Fruit fly (Drosophila melanogaster) whole organism, embryonic: ENCODE measurements around the gene CG43179.

Experiments used
- Aef1 ChIP-seq: fragments of 200-800 bp; sonication (Bioruptor generic); IDR thresholded peaks from 3 replicates; pipeline ENCODE4 v1.3.6; 2022; ENCODE audit warnings: missing biosample characterization, missing genetic modification characterization
- Atf3 ChIP-seq: fragments of 200-800 bp; sonication (Bioruptor generic); optimal IDR thresholded peaks from 3 replicates; lab custom pipeline; 2016; ENCODE audit warnings: missing biosample characterization, missing genetic modification characterization
- CG1024 ChIP-seq: fragments of 200-800 bp; sonication (Bioruptor generic); IDR thresholded peaks from 2 replicates; pipeline ENCODE4 v1.3.6; 2022; ENCODE audit warnings: missing biosample characterization, missing genetic modification characterization
- CG10267 ChIP-seq: fragments of 200-800 bp; sonication (Bioruptor generic); optimal IDR thresholded peaks from 2 replicates; lab custom pipeline; 2018; ENCODE audit warnings: missing biosample characterization, mild to moderate bottlenecking, missing genetic modification characterization, moderate library complexity
- CG11247 ChIP-seq: fragments of 200-800 bp; sonication (Bioruptor generic); IDR thresholded peaks from 2 replicates; pipeline ENCODE4 v1.3.6; 2022; ENCODE audit warnings: missing biosample characterization, missing genetic modification characterization
- CG12299 ChIP-seq: fragments of 200-800 bp; sonication (Bioruptor generic); optimal IDR thresholded peaks from 2 replicates; lab custom pipeline; 2018; ENCODE audit warnings: missing biosample characterization, mild to moderate bottlenecking, missing genetic modification characterization
- CG12659 ChIP-seq: fragments of 200-800 bp; sonication (Bioruptor generic); optimal IDR thresholded peaks from 3 replicates; lab custom pipeline; 2017; ENCODE audit warnings: mild to moderate bottlenecking, missing biosample characterization, missing genetic modification reagents, missing genetic modification characterization
- CG12942 ChIP-seq: fragments of 200-800 bp; sonication (Bioruptor generic); optimal IDR thresholded peaks from 3 replicates; lab custom pipeline; 2016; ENCODE audit warnings: missing biosample characterization, missing genetic modification characterization
- CG15011 ChIP-seq: fragments of 200-800 bp; sonication (Bioruptor generic); optimal IDR thresholded peaks from 3 replicates; lab custom pipeline; 2018; ENCODE audit warnings: missing biosample characterization, mild to moderate bottlenecking, missing genetic modification characterization
- CG15696 ChIP-seq: fragments of 200-800 bp; sonication (Bioruptor generic); optimal IDR thresholded peaks from 2 replicates; lab custom pipeline; 2019; ENCODE audit warnings: missing biosample characterization, mild to moderate bottlenecking, missing genetic modification characterization, moderate library complexity
- CG1602 ChIP-seq: fragments of 200-800 bp; sonication (Bioruptor generic); optimal IDR thresholded peaks from 3 replicates; lab custom pipeline; 2016; ENCODE audit warnings: missing biosample characterization, missing genetic modification characterization
- CG17568 ChIP-seq: fragments of 200-800 bp; sonication (Bioruptor generic); optimal IDR thresholded peaks from 2 replicates; lab custom pipeline; 2018; ENCODE audit warnings: missing biosample characterization, mild to moderate bottlenecking, missing genetic modification characterization, moderate library complexity
- CG17912 ChIP-seq: fragments of 200-800 bp; sonication (Bioruptor generic); optimal IDR thresholded peaks from 2 replicates; lab custom pipeline; 2018; ENCODE audit warnings: missing biosample characterization, mild to moderate bottlenecking, missing genetic modification characterization
- CG2678 ChIP-seq: fragments of 200-800 bp; sonication (Bioruptor generic); optimal IDR thresholded peaks from 3 replicates; lab custom pipeline; 2019; ENCODE audit warnings: missing biosample characterization, mild to moderate bottlenecking, missing genetic modification characterization, moderate library complexity
- CG30431 ChIP-seq: fragments of 200-800 bp; sonication (Bioruptor generic); optimal IDR thresholded peaks from 2 replicates; lab custom pipeline; 2017; ENCODE audit warnings: missing biosample characterization, missing genetic modification characterization
- CG31365 ChIP-seq: fragments of 200-800 bp; sonication (Bioruptor generic); optimal IDR thresholded peaks from 2 replicates; lab custom pipeline; 2018; ENCODE audit warnings: missing biosample characterization, mild to moderate bottlenecking, missing genetic modification characterization
- CG34376 ChIP-seq: fragments of 200-800 bp; sonication (Bioruptor generic); optimal IDR thresholded peaks from 2 replicates; lab custom pipeline; 2018; ENCODE audit warnings: missing biosample characterization, mild to moderate bottlenecking, missing genetic modification characterization
- CG6175 ChIP-seq: fragments of 200-800 bp; sonication (Bioruptor generic); IDR thresholded peaks from 3 replicates; pipeline ENCODE4 v1.3.6; 2022; ENCODE audit warnings: missing biosample characterization, missing genetic modification characterization
- CG6654 ChIP-seq: fragments of 200-800 bp; sonication (Bioruptor generic); optimal IDR thresholded peaks from 2 replicates; lab custom pipeline; 2017; ENCODE audit warnings: missing biosample characterization, mild to moderate bottlenecking, missing genetic modification characterization
- CG6791 ChIP-seq: fragments of 200-800 bp; sonication (Bioruptor generic); IDR thresholded peaks from 3 replicates; pipeline ENCODE4 v1.3.6; 2022; ENCODE audit warnings: missing biosample characterization, missing genetic modification characterization; ENCODE audit not compliant: partially characterized antibody
- CG9932 ChIP-seq: fragments of 200-800 bp; sonication (Bioruptor generic); IDR thresholded peaks from 2 replicates; pipeline ENCODE4 v1.3.6; 2022; ENCODE audit warnings: missing biosample characterization, missing genetic modification characterization
- Deaf1 ChIP-seq: fragments of 200-800 bp; optimal IDR thresholded peaks from 3 replicates; lab custom pipeline; 2019; ENCODE audit warnings: missing biosample characterization, mild to moderate bottlenecking, missing genetic modification characterization, moderate library complexity
- HLH54F ChIP-seq: fragments of 200-800 bp; sonication (Bioruptor generic); optimal IDR thresholded peaks from 3 replicates; lab custom pipeline; 2016; ENCODE audit warnings: missing biosample characterization, missing genetic modification characterization
- Jarid2 ChIP-seq: fragments of 200-800 bp; sonication (Bioruptor generic); optimal IDR thresholded peaks from 3 replicates; lab custom pipeline; 2017; ENCODE audit warnings: mild to moderate bottlenecking, missing biosample characterization, missing genetic modification reagents, missing genetic modification characterization
- Lim3 ChIP-seq: fragments of 200-800 bp; sonication (Bioruptor generic); IDR thresholded peaks from 2 replicates; pipeline ENCODE4 v1.3.6; 2022; ENCODE audit warnings: missing biosample characterization, missing genetic modification characterization
- Neu2 ChIP-seq: fragments of 200-800 bp; sonication (Bioruptor generic); optimal IDR thresholded peaks from 3 replicates; lab custom pipeline; 2016; ENCODE audit warnings: missing biosample characterization, missing genetic modification characterization, borderline replicate concordance
- Ravus ChIP-seq: fragments of 200-800 bp; sonication (Bioruptor generic); IDR thresholded peaks from 2 replicates; pipeline ENCODE4 v1.3.6; 2022; ENCODE audit warnings: missing biosample characterization, missing genetic modification characterization
- Rfx ChIP-seq: fragments of 200-800 bp; sonication (Bioruptor generic); IDR thresholded peaks from 2 replicates; pipeline ENCODE4 v1.3.6; 2022; ENCODE audit warnings: missing biosample characterization, missing genetic modification characterization
- Sry-β ChIP-seq: fragments of 200-800 bp; sonication (Bioruptor generic); optimal IDR thresholded peaks from 2 replicates; lab custom pipeline; 2018; ENCODE audit warnings: missing biosample characterization, mild to moderate bottlenecking, missing genetic modification characterization, moderate library complexity
- Sry-δ ChIP-seq: fragments of 200-800 bp; sonication (Bioruptor generic); optimal IDR thresholded peaks from 2 replicates; lab custom pipeline; 2016; ENCODE audit warnings: missing biosample characterization, missing genetic modification characterization
- TFAM ChIP-seq: fragments of 200-800 bp; sonication (Bioruptor generic); optimal IDR thresholded peaks from 2 replicates; lab custom pipeline; 2017; ENCODE audit warnings: missing biosample characterization, missing genetic modification characterization, inconsistent platforms
- amos ChIP-seq: fragments of 200-800 bp; sonication (Bioruptor generic); IDR thresholded peaks from 2 replicates; pipeline ENCODE4 v1.3.6; 2022; ENCODE audit warnings: missing biosample characterization, missing genetic modification characterization; ENCODE audit not compliant: partially characterized antibody
- ato ChIP-seq: fragments of 200-800 bp; sonication (Bioruptor generic); IDR thresholded peaks from 2 replicates; pipeline ENCODE4 v1.3.6; 2022; ENCODE audit warnings: missing biosample characterization, missing genetic modification characterization; ENCODE audit not compliant: partially characterized antibody
- chif ChIP-seq, 2 experiments: fragments of 200-800 bp; sonication (Bioruptor generic); optimal IDR thresholded peaks; 3 replicates each; lab custom pipeline; 2016; ENCODE audit warnings: missing biosample characterization in 2 of 2, missing genetic modification characterization in 2 of 2
- chinmo ChIP-seq: fragments of 200-800 bp; sonication (Bioruptor generic); IDR thresholded peaks from 4 replicates; pipeline ENCODE4 v1.3.6; 2022; ENCODE audit warnings: missing biosample characterization, missing genetic modification characterization; ENCODE audit not compliant: partially characterized antibody
- danr ChIP-seq: fragments of 200-800 bp; sonication (Bioruptor generic); IDR thresholded peaks from 2 replicates; pipeline ENCODE4 v1.3.6; 2022; ENCODE audit warnings: missing biosample characterization, missing genetic modification characterization
- dimm ChIP-seq: fragments of 200-800 bp; sonication (Bioruptor generic); IDR thresholded peaks from 2 replicates; pipeline ENCODE4 v1.3.6; 2022; ENCODE audit warnings: missing biosample characterization, missing genetic modification characterization
- fd96Cb ChIP-seq: fragments of 200-800 bp; sonication (Bioruptor generic); optimal IDR thresholded peaks from 2 replicates; lab custom pipeline; 2018; ENCODE audit warnings: missing biosample characterization, mild to moderate bottlenecking, missing genetic modification characterization, moderate library complexity
- gcm2 ChIP-seq: fragments of 200-800 bp; sonication (Bioruptor generic); optimal IDR thresholded peaks from 2 replicates; lab custom pipeline; 2016; ENCODE audit warnings: missing biosample characterization, missing genetic modification characterization
- jigr1 ChIP-seq: fragments of 200-800 bp; sonication (Bioruptor generic); IDR thresholded peaks from 3 replicates; pipeline ENCODE4 v1.3.6; 2022; ENCODE audit warnings: missing biosample characterization, missing genetic modification characterization
- kah ChIP-seq: fragments of 200-800 bp; sonication (Bioruptor generic); optimal IDR thresholded peaks from 2 replicates; lab custom pipeline; 2018; ENCODE audit warnings: missing biosample characterization, mild to moderate bottlenecking, missing genetic modification characterization
- mld ChIP-seq: fragments of 200-800 bp; sonication (Bioruptor generic); IDR thresholded peaks from 3 replicates; pipeline ENCODE4 v1.3.6; 2022; ENCODE audit warnings: missing biosample characterization, missing genetic modification characterization; ENCODE audit not compliant: partially characterized antibody
- pfk ChIP-seq: fragments of 200-800 bp; sonication (Bioruptor generic); optimal IDR thresholded peaks from 2 replicates; lab custom pipeline; 2018; ENCODE audit warnings: missing biosample characterization, mild to moderate bottlenecking, missing genetic modification characterization, moderate library complexity
- salm ChIP-seq: fragments of 200-800 bp; sonication (Bioruptor generic); optimal IDR thresholded peaks from 2 replicates; lab custom pipeline; 2018; ENCODE audit warnings: missing biosample characterization, mild to moderate bottlenecking, missing genetic modification characterization
- sd ChIP-seq: fragments of 200-800 bp; sonication (Bioruptor generic); optimal IDR thresholded peaks from 3 replicates; lab custom pipeline; 2018; ENCODE audit warnings: missing biosample characterization, mild to moderate bottlenecking, missing genetic modification characterization, moderate library complexity
- shn ChIP-seq: fragments of 200-800 bp; sonication (Bioruptor generic); optimal IDR thresholded peaks from 3 replicates; lab custom pipeline; 2016; ENCODE audit warnings: missing biosample characterization, missing genetic modification characterization
- sr ChIP-seq: fragments of 200-800 bp; sonication (Bioruptor generic); IDR thresholded peaks from 3 replicates; pipeline ENCODE4 v1.3.6; 2022; ENCODE audit warnings: missing biosample characterization, missing genetic modification characterization
- stc ChIP-seq: fragments of 200-800 bp; sonication (Bioruptor generic); IDR thresholded peaks from 2 replicates; pipeline ENCODE4 v1.3.6; 2022; ENCODE audit warnings: missing biosample characterization, missing genetic modification characterization
- tup ChIP-seq: fragments of 200-800 bp; sonication (Bioruptor generic); optimal IDR thresholded peaks from 2 replicates; lab custom pipeline; 2016; ENCODE audit warnings: missing biosample characterization, mild to moderate bottlenecking, missing genetic modification characterization, moderate library complexity
- wor ChIP-seq: fragments of 200-800 bp; sonication (Bioruptor generic); IDR thresholded peaks from 2 replicates; pipeline ENCODE4 v1.3.6; 2022; ENCODE audit warnings: missing biosample characterization, missing genetic modification characterization

Gene CG43179

dm6 chr3R:14283042-14283626 lies 27.2 kb downstream of the CG43179 start (continued):
- TF ChIP-seq Ravus (GFP tag; lab: Robert Waterston, UW): no peak
- no peak for TF ChIP-seq CG1602
- no peak for TF ChIP-seq CG34376
- TF ChIP-seq CG9932 (GFP tag; lab: Robert Waterston, UW): no peak
- no peak for TF ChIP-seq chinmo (GFP tag; lab: Robert Waterston, UW)
- no peak for TF ChIP-seq stc (GFP tag; lab: Robert Waterston, UW)
- TF ChIP-seq kah (GFP tag; lab: Kevin White, UChicago): no peak
- TF ChIP-seq CG1024 (GFP tag; lab: Robert Waterston, UW): no peak
- peak; percentile 9 for TF ChIP-seq Sry-δ (GFP tag; lab: Kevin White, UChicago)
- TF ChIP-seq amos (GFP tag; lab: Robert Waterston, UW): no peak
- TF ChIP-seq CG6791: no peak
- TF ChIP-seq Rfx (GFP tag; lab: Robert Waterston, UW): no peak
- no peak for TF ChIP-seq dimm (GFP tag; lab: Robert Waterston, UW)
- TF ChIP-seq gcm2: no peak
- no peak for TF ChIP-seq pfk (GFP tag; lab: Kevin White, UChicago)
- TF ChIP-seq shn: peak; percentile 58
- TF ChIP-seq Jarid2: no peak
- no peak for TF ChIP-seq Deaf1 (tag; lab: Kevin White, UChicago)
- TF ChIP-seq mld (GFP tag; lab: Robert Waterston, UW): no peak
- TF ChIP-seq CG15696 (tag; lab: Kevin White, UChicago): no peak
- no peak for TF ChIP-seq CG17912 (GFP tag; lab: Kevin White, UChicago)
- no peak for TF ChIP-seq Neu2
- no peak for TF ChIP-seq jigr1
- no peak for TF ChIP-seq CG12299 (tag; lab: Kevin White, UChicago)
- peak; percentile 2 for TF ChIP-seq Atf3 (GFP tag; lab: Kevin White, UChicago)
- TF ChIP-seq CG17568 (GFP tag; lab: Kevin White, UChicago): peak; percentile 32
- peak; percentile 55 for TF ChIP-seq CG2678 (tag; lab: Kevin White, UChicago)
- TF ChIP-seq CG15011: peak; percentile 25
- TF ChIP-seq chif (GFP tag; optimal IDR thresholded peaks at IDR 0.05; lab: Kevin White, UChicago): peak in 1 of 2 experiments; percentile 37
- TF ChIP-seq Sry-β: no peak
- TF ChIP-seq CG10267: no peak
- TF ChIP-seq TFAM (GFP tag; lab: Kevin White, UChicago): no peak
- no peak for TF ChIP-seq fd96Cb (tag; lab: Kevin White, UChicago)
- TF ChIP-seq HLH54F (GFP tag; lab: Kevin White, UChicago): peak; percentile 29
- TF ChIP-seq CG11247 (GFP tag; lab: Robert Waterston, UW): no peak
- TF ChIP-seq CG12942 (GFP tag; lab: Kevin White, UChicago): peak; percentile 28
- no peak for TF ChIP-seq sd
- TF ChIP-seq salm (tag; lab: Kevin White, UChicago): no peak
- TF ChIP-seq CG30431 (GFP tag; lab: Kevin White, UChicago): no peak
- TF ChIP-seq CG12659 (GFP tag; lab: Kevin White, UChicago): no peak
- no peak for TF ChIP-seq tup (GFP tag; lab: Kevin White, UChicago)
- no peak for TF ChIP-seq Aef1 (GFP tag; lab: Robert Waterston, UW)
- no peak for TF ChIP-seq CG6654 (GFP tag; lab: Kevin White, UChicago)
- TF ChIP-seq wor: no peak
- TF ChIP-seq danr (GFP tag; lab: Robert Waterston, UW): no peak
- no peak for TF ChIP-seq CG6175 (GFP tag; lab: Robert Waterston, UW)
- TF ChIP-seq Lim3 (GFP tag; lab: Robert Waterston, UW): no peak
- TF ChIP-seq ato (GFP tag; lab: Robert Waterston, UW): no peak
- TF ChIP-seq sr (GFP tag; lab: Robert Waterston, UW): no peak
- TF ChIP-seq CG31365 (tag; lab: Kevin White, UChicago): no peak
